Worm (Caenorhabditis elegans) whole organism, L2 larva: ENCODE data around the gene pqn-16.

Experiments used
- C34F6.9 ChIP-seq: fragments of 150-350 bp; optimal IDR thresholded peaks from 2 replicates; lab custom pipeline; 2014; ENCODE audit warnings: missing biosample characterization, missing genetic modification characterization
- R02D3.7 ChIP-seq: fragments of 150-350 bp; optimal IDR thresholded peaks from 2 replicates; lab custom pipeline; 2014; ENCODE audit warnings: missing biosample characterization, missing genetic modification characterization
- Y55F3AM.14 ChIP-seq: fragments of 200-800 bp; sonication (Bioruptor generic); optimal IDR thresholded peaks from 2 replicates; lab custom pipeline; 2018; ENCODE audit warnings: mild to moderate bottlenecking, missing genetic modification characterization, missing compliant biosample characterization
- alr-1 ChIP-seq: fragments of 150-350 bp; optimal IDR thresholded peaks from 2 replicates; lab custom pipeline; 2014; ENCODE audit warnings: missing biosample characterization, missing genetic modification characterization
- aly-2 ChIP-seq: fragments of 150-350 bp; optimal IDR thresholded peaks from 2 replicates; lab custom pipeline; 2014; ENCODE audit warnings: missing biosample characterization, missing genetic modification characterization
- crh-2 ChIP-seq: sonication (generic microtip); optimal IDR thresholded peaks from 2 replicates; lab custom pipeline; 2017; ENCODE audit warnings: missing biosample characterization, missing genetic modification characterization
- dmd-4 ChIP-seq: sonication (generic microtip); optimal IDR thresholded peaks from 2 replicates; lab custom pipeline; 2017; ENCODE audit warnings: missing biosample characterization, missing genetic modification characterization
- elt-1 ChIP-seq: fragments of 150-350 bp; optimal IDR thresholded peaks from 2 replicates; lab custom pipeline; 2014; ENCODE audit warnings: missing biosample characterization, missing genetic modification characterization
- elt-3 ChIP-seq: sonication (generic microtip); optimal IDR thresholded peaks from 2 replicates; lab custom pipeline; 2017; ENCODE audit warnings: missing biosample characterization, missing genetic modification characterization
- fos-1 ChIP-seq: fragments of 150-350 bp; optimal IDR thresholded peaks from 2 replicates; lab custom pipeline; 2014; ENCODE audit warnings: missing biosample characterization, missing genetic modification characterization
- lin-11 ChIP-seq: fragments of 150-350 bp; sonication (generic microtip); optimal IDR thresholded peaks from 2 replicates; lab custom pipeline; 2014; ENCODE audit warnings: missing biosample characterization, missing genetic modification characterization, inconsistent platforms, mixed read lengths
- lin-13 ChIP-seq: fragments of 150-350 bp; optimal IDR thresholded peaks from 2 replicates; lab custom pipeline; 2014; ENCODE audit warnings: missing biosample characterization, missing genetic modification reagents, missing genetic modification characterization
- lin-39 ChIP-seq: fragments of 150-350 bp; optimal IDR thresholded peaks from 2 replicates; lab custom pipeline; 2014; ENCODE audit warnings: missing biosample characterization, missing genetic modification reagents, missing genetic modification characterization
- lsy-2 ChIP-seq, 2 experiments: fragments of 150-350 bp in 1 of 2; sonication (generic microtip) in 1 of 2; optimal IDR thresholded peaks; 2 replicates each; lab custom pipeline; 2014 to 2017; ENCODE audit warnings: missing biosample characterization in 2 of 2, missing genetic modification characterization in 2 of 2
- mab-5 ChIP-seq: fragments of 150-350 bp; optimal IDR thresholded peaks from 2 replicates; lab custom pipeline; 2014; ENCODE audit warnings: missing biosample characterization, missing genetic modification characterization
- mdl-1 ChIP-seq, 2 experiments: fragments of 150-350 bp in 1 of 2; sonication (generic microtip) in 1 of 2; optimal IDR thresholded peaks; 2 replicates each; lab custom pipeline; 2017; ENCODE audit warnings: missing biosample characterization in 2 of 2, missing genetic modification characterization in 2 of 2
- nhr-12 ChIP-seq: fragments of 150-350 bp; optimal IDR thresholded peaks from 2 replicates; lab custom pipeline; 2014; ENCODE audit warnings: missing biosample characterization, missing genetic modification characterization
- nhr-129 ChIP-seq: fragments of 150-350 bp; optimal IDR thresholded peaks from 2 replicates; lab custom pipeline; 2014; ENCODE audit warnings: missing biosample characterization, missing genetic modification characterization
- nhr-21 ChIP-seq: fragments of 150-350 bp; optimal IDR thresholded peaks from 2 replicates; lab custom pipeline; 2014; ENCODE audit warnings: missing biosample characterization, missing genetic modification characterization
- nhr-23 ChIP-seq: fragments of 150-350 bp; optimal IDR thresholded peaks from 2 replicates; lab custom pipeline; 2014; ENCODE audit warnings: missing biosample characterization, missing genetic modification reagents, missing genetic modification characterization
- nhr-237 ChIP-seq: fragments of 150-350 bp; optimal IDR thresholded peaks from 2 replicates; lab custom pipeline; 2014; ENCODE audit warnings: missing biosample characterization, missing genetic modification characterization
- nhr-25 ChIP-seq: fragments of 150-350 bp; sonication (generic microtip); optimal IDR thresholded peaks from 3 replicates; lab custom pipeline; 2014; ENCODE audit warnings: missing biosample characterization, missing genetic modification characterization
- nhr-6 ChIP-seq: fragments of 150-350 bp; optimal IDR thresholded peaks from 2 replicates; lab custom pipeline; 2014; ENCODE audit warnings: missing biosample characterization, missing genetic modification characterization
- nhr-77 ChIP-seq: fragments of 150-350 bp; optimal IDR thresholded peaks from 2 replicates; lab custom pipeline; 2014; ENCODE audit warnings: missing biosample characterization, missing genetic modification characterization
- skn-1 ChIP-seq: sonication (generic microtip); optimal IDR thresholded peaks from 2 replicates; lab custom pipeline; 2017; ENCODE audit warnings: missing biosample characterization, missing genetic modification characterization
- sma-3 ChIP-seq: sonication (generic microtip); optimal IDR thresholded peaks from 2 replicates; lab custom pipeline; 2016; ENCODE audit warnings: missing genetic modification reagents, missing genetic modification characterization, missing compliant biosample characterization
- sma-9 ChIP-seq, 2 experiments: fragments of 150-350 bp in 1 of 2; sonication (generic microtip) in 1 of 2; optimal IDR thresholded peaks; 2 replicates each; lab custom pipeline; 2014 to 2016; ENCODE audit warnings: missing genetic modification characterization in 2 of 2, mild to moderate bottlenecking in 1 of 2, missing biosample characterization in 1 of 2, missing compliant biosample characterization in 1 of 2, missing genetic modification reagents in 1 of 2, moderate library complexity in 1 of 2
- snpc-4 ChIP-seq: fragments of 150-350 bp; optimal IDR thresholded peaks from 2 replicates; lab custom pipeline; 2014; ENCODE audit warnings: missing biosample characterization, missing genetic modification characterization
- unc-55 ChIP-seq: fragments of 150-350 bp; sonication (generic microtip); optimal IDR thresholded peaks from 3 replicates; lab custom pipeline; 2014; ENCODE audit warnings: missing biosample characterization, missing genetic modification reagents, missing genetic modification characterization
- zag-1 ChIP-seq: fragments of 150-350 bp; optimal IDR thresholded peaks from 2 replicates; lab custom pipeline; 2014; ENCODE audit warnings: missing biosample characterization, missing genetic modification characterization
- ztf-1 ChIP-seq: fragments of 200-800 bp; sonication (Bioruptor generic); conservative IDR thresholded peaks from 2 replicates; pipeline ENCODE4 v1.3.6; 2022; ENCODE audit warnings: missing genetic modification characterization, missing compliant biosample characterization
- ztf-11 ChIP-seq: sonication (generic microtip); optimal IDR thresholded peaks from 2 replicates; lab custom pipeline; 2017; ENCODE audit warnings: missing biosample characterization, missing genetic modification characterization
- ztf-4 ChIP-seq: fragments of 150-350 bp; optimal IDR thresholded peaks from 2 replicates; lab custom pipeline; 2014; ENCODE audit warnings: missing biosample characterization, missing genetic modification characterization

Gene pqn-16

DNA sequence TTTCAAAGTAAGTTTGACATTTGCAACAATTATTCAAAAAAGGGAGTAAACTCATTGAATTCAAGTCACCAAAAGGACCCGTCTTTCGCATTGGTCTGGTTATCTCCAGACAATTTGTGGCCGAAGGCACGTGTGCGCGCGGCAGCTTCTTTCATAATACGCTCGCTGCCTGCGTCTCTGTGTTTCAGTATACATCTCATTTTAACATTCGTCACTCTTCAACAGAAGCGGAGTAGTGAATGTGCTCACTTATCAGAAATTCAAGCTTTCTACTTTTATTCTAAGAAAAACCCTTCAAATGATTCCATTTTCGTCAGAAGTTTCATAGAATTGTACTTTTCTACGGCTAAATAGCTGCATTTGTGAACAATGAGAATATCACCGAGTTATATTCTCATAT is 45.3 kb upstream of the pqn-16 start:
- no peak for TF ChIP-seq elt-1 (tag; lab: Kevin White, UChicago)
- TF ChIP-seq nhr-77 (tag; lab: Kevin White, UChicago): no peak
- no peak for TF ChIP-seq nhr-25
- TF ChIP-seq unc-55 (GFP tag; lab: Kevin White, UChicago): peak; percentile 75
- peak; percentile 88 to 89 for TF ChIP-seq mdl-1 (tag; optimal IDR thresholded peaks at IDR 0.05; lab: Kevin White, UChicago)
- no peak for TF ChIP-seq lin-39 (tag; lab: Kevin White, UChicago)
- no peak for TF ChIP-seq R02D3.7 (tag; lab: Kevin White, UChicago)
- TF ChIP-seq sma-9 (GFP tag; optimal IDR thresholded peaks at IDR 0.05; lab: Kevin White, UChicago): peak; percentile 73
- no peak for TF ChIP-seq sma-9 (tag; optimal IDR thresholded peaks at IDR 0.05; lab: Kevin White, UChicago)
- TF ChIP-seq C34F6.9: peak; percentile 87
- no peak for TF ChIP-seq Y55F3AM.14
- peak; percentile 40 for TF ChIP-seq lin-11 (tag; lab: Kevin White, UChicago)
- peak; percentile 56 for TF ChIP-seq zag-1 (tag; lab: Kevin White, UChicago)
- TF ChIP-seq nhr-129: peak; percentile 62
- TF ChIP-seq lsy-2 (tag; optimal IDR thresholded peaks at IDR 0.05; lab: Kevin White, UChicago): peak in 1 of 2 experiments; percentile 76
- peak; percentile 75 for TF ChIP-seq nhr-21
- no peak for TF ChIP-seq dmd-4 (tag; lab: Kevin White, UChicago)
- TF ChIP-seq nhr-6 (tag; lab: Kevin White, UChicago): peak; percentile 34
- TF ChIP-seq crh-2: peak; percentile 66
- peak; percentile 45 for TF ChIP-seq lin-13 (GFP tag; lab: Kevin White, UChicago)

DNA sequence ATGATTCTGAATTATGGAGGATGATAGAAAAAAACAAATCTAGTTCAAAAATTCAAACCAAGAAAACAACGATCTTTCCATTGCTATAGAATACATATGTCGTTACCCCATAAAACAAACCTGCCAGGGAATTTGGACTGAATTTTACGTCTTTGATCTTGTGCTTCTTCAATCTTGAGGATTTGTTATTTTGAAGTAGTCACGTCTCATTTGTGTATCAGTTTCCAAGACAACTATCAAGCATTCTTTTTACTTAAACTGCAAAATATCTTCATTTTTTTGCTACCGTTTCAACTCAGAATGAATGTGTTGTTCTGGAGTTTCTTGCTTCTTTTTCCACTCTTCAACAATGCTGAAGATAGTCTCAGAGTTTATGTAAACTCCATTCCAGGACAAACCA is 43.1 kb upstream of the pqn-16 start, which contains the start of gene F21C10.19:
Gene F21C10.19 (plus strand): TSS at position 301 of the 400 bp plus-strand sequence.
- TF ChIP-seq ztf-1 (GFP tag; lab: Robert Waterston, UW) (no peak), fos-1 (tag; lab: Kevin White, UChicago) (no peak), sma-3 (no peak), crh-2 (no peak)

DNA sequence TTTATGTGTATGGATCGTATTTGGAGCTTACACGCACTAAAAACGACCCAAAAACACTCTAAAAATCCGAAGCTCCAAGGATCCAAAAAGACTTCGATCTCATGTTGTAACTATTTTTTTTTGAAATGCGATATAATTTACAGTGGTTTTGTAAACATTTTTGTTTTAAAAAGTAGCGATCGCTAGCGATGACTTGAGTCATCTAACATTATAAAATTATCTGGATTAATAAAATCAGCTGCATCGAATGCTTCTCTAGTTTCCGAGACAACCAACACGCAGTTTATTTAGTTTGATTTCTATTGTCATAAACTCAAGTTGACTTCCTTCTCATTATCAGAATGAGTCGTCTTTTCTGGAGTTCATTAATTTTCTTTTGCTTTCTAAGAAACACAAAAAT is 41.8 kb upstream of the pqn-16 start, which contains the start of gene F21C10.1:
Gene F21C10.1 (plus strand): TSS at position 301 of the 400 bp plus-strand sequence.
- no peak for TF ChIP-seq lsy-2 (tag; optimal IDR thresholded peaks at IDR 0.05; lab: Kevin White, UChicago)
- TF ChIP-seq elt-1 (tag; lab: Kevin White, UChicago): no peak
- TF ChIP-seq mab-5 (tag; lab: Kevin White, UChicago): no peak
- no peak for TF ChIP-seq Y55F3AM.14
- TF ChIP-seq nhr-237: no peak
- TF ChIP-seq ztf-11 (tag; lab: Kevin White, UChicago): no peak
- no peak for TF ChIP-seq snpc-4 (tag; lab: Kevin White, UChicago)
- no peak for TF ChIP-seq nhr-23 (tag; lab: Kevin White, UChicago)

DNA sequence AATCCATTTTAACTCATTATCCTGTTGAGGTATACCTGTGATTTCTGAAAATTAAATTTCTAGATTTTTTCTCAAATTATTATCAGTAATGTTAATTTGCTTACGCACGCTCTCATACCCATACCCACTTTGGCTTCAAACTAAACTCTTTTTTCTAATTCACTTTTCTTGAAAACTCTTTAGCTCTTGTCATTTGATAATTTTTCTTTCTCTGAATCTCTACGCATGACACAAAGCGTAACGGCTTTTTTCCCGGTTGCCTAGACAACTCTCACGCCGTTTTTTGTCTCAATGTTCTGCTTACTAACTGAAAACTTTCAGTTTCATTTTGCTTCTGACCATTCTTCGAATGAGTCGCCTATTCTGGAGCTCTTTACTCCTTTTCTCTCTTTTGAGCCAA is 39.9 kb upstream of the pqn-16 start, which contains the start of gene B0222.1:
Gene B0222.1 (plus strand): TSS at position 306 of the 400 bp plus-strand sequence.
- TF ChIP-seq R02D3.7 (tag; lab: Kevin White, UChicago) (no peak), skn-1 (tag; lab: Kevin White, UChicago) (no peak), lin-13 (GFP tag; lab: Kevin White, UChicago) (no peak), C34F6.9 (peak; percentile 19), aly-2 (tag; lab: Kevin White, UChicago) (no peak), Y55F3AM.14 (no peak), lin-11 (tag; lab: Kevin White, UChicago) (peak; percentile 21), snpc-4 (tag; lab: Kevin White, UChicago) (no peak)

DNA sequence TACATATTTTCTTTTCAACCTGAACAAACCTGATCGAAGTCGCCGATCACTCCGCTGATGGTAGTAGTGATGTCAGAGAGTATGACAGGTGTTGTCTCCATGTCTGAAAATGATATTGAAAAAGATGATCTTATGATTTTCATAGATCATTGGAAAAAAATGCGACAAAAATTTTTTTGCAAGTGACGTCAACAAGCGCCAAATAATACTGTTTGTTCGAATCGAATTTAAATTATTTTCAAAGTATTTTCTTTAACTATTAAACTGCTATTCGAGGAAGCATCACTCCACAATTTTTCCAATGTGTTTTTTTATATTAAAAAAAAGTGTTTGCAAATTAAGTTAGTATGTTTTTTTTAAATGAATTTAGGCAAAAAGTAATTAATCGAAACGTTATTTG is 36.3 kb upstream of the pqn-16 start, which contains the start of gene pitr-2:
Gene pitr-2 (minus strand): TSS at position 101 of the 400 bp plus-strand sequence.
- no peak for TF ChIP-seq lin-39 (tag; lab: Kevin White, UChicago)
- no peak for TF ChIP-seq C34F6.9
- TF ChIP-seq fos-1 (tag; lab: Kevin White, UChicago): no peak
- no peak for TF ChIP-seq ztf-1 (GFP tag; lab: Robert Waterston, UW)
- no peak for TF ChIP-seq nhr-12 (tag; lab: Kevin White, UChicago)
- no peak for TF ChIP-seq alr-1 (tag; lab: Kevin White, UChicago)
- no peak for TF ChIP-seq elt-3 (tag; lab: Kevin White, UChicago)
- no peak for TF ChIP-seq R02D3.7 (tag; lab: Kevin White, UChicago)
- TF ChIP-seq ztf-4: no peak
